Worm (Caenorhabditis elegans): ENCODE results near the gene scl-2.

Gene scl-2

DNA sequence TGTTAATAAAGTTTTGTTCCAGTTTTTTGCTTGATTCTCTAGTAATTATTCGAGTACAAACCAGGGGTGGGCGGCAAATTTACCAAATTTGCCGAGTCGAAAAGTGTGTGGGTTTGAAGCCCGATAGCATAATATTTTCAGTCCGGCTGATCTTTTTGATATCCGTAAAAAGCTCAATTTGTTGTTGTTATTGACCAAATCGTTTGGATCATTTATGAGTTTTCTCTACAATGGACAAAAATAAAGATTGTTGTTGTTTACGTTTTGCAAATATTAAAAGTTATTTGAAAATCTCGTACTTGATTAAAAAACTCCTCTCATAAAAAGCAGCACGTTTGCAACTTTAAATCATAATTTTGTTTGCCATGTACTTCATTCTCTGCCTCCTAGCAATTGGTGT, 1.5 kb upstream of the scl-2 start, which contains the start of gene scl-1:
Gene scl-1 (plus strand): TSS at position 301 of the 400 bp plus-strand sequence.
- TF ChIP-seq elt-1 (tag; optimal IDR thresholded peaks at IDR 0.05) = no peak
- TF ChIP-seq R02D3.7 (tag; optimal IDR thresholded peaks at IDR 0.05) = no peak
- TF ChIP-seq daf-12 (tag; optimal IDR thresholded peaks at IDR 0.05) = no peak

DNA sequence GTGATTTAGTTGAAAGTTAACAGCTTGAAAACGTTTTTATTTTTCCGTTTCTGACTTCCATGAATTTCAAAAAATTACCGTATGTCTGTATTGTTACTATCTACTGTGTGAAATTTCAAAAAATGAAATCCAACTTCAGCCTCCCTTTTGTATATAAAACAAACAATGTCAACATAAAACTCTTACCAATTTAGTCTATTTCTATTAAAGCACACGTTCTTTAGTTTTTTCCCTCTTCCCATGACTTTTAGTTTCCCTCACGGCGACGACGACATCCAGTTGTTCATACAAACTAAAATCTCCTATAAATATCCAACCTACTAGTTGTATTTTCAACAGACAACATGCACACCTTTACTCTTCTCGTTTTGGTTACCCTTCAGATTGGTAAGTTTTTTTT, 1.8 kb downstream of the scl-2 start, which contains the start of gene scl-3:
Gene scl-3 (plus strand): TSS at position 301 of the 400 bp plus-strand sequence.
- TF ChIP-seq unc-39 (tag; optimal IDR thresholded peaks at IDR 0.05) = no peak
- no peak for TF ChIP-seq daf-12 (tag; optimal IDR thresholded peaks at IDR 0.05)
- TF ChIP-seq ceh-16 (tag; optimal IDR thresholded peaks at IDR 0.05) = no peak
- no peak for TF ChIP-seq nfya-1 (tag; optimal IDR thresholded peaks at IDR 0.05; ENCODE audit: insufficient read depth)

ce11 chrIV:13063714-13064113, 6.2 kb downstream of the scl-2 start, which contains the start of gene scl-5:
Gene scl-5, plus strand, starts transcription at chrIV:13064014.
- TF ChIP-seq daf-12 (tag; optimal IDR thresholded peaks at IDR 0.05) (no peak), ama-1 (optimal IDR thresholded peaks at IDR 0.05) (no peak), lin-39 (tag; optimal IDR thresholded peaks at IDR 0.05) (no peak), mdl-1 (tag; optimal IDR thresholded peaks at IDR 0.05) (no peak), nhr-12 (tag; optimal IDR thresholded peaks at IDR 0.05) (no peak), nhr-43 (tag; optimal IDR thresholded peaks at IDR 0.05; ENCODE audit: poor library complexity, severe bottlenecking) (no peak), egl-27 (tag; optimal IDR thresholded peaks at IDR 0.05) (no peak), unc-62 (GFP tag; optimal IDR thresholded peaks at IDR 0.05) (no peak), nhr-11 (tag; optimal IDR thresholded peaks at IDR 0.05) (no peak), nhr-25 (tag; optimal IDR thresholded peaks at IDR 0.05) (no peak), unc-39 (tag; optimal IDR thresholded peaks at IDR 0.05) (no peak), tbx-2 (tag; optimal IDR thresholded peaks at IDR 0.05) (no peak), snpc-4 (tag; optimal IDR thresholded peaks at IDR 0.05) (no peak), elt-3 (tag; optimal IDR thresholded peaks at IDR 0.05) (no peak), nhr-67 (tag; optimal IDR thresholded peaks at IDR 0.05) (no peak), ceh-9 (tag; optimal IDR thresholded peaks at IDR 0.05) (no peak), fos-1 (tag; optimal IDR thresholded peaks at IDR 0.05) (no peak), ceh-82 (tag; optimal IDR thresholded peaks at IDR 0.05) (no peak), pha-4 (tag; optimal IDR thresholded peaks at IDR 0.05) (no peak)

DNA sequence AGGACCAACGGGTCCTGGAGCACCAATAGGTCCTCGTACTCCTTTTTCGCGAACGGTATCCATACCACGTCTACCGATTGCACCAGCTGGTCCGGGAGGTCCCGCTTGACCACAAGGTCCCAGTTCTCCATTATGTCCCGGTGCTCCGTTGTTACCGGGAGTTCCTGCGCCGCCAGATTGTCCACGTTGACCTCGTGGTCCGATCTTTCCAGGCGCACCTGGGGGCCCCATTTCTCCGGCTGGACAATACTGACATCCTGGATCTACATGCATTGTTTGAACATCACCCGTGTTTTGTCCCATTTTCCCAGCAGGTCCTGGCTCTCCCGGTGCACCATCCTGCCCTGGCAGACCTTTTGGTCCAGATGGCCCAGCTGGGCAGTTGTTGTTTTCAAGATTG, 8.5 kb downstream of the scl-2 start:
- TF ChIP-seq nhr-76 (tag; optimal IDR thresholded peaks at IDR 0.05) = no peak
- TF ChIP-seq nhr-28 (tag; optimal IDR thresholded peaks at IDR 0.05) = no peak
- no peak for TF ChIP-seq nhr-11 (tag; optimal IDR thresholded peaks at IDR 0.05)
- TF ChIP-seq ama-1 (optimal IDR thresholded peaks at IDR 0.05) = no peak
- no peak for TF ChIP-seq nhr-77 (tag; optimal IDR thresholded peaks at IDR 0.05)
- TF ChIP-seq mml-1 (tag; optimal IDR thresholded peaks at IDR 0.05) = no peak
- TF ChIP-seq ceh-82 (tag; optimal IDR thresholded peaks at IDR 0.05) = no peak
- no peak for TF ChIP-seq hmg-11 (tag; optimal IDR thresholded peaks at IDR 0.05)
- no peak for TF ChIP-seq eor-1 (tag; optimal IDR thresholded peaks at IDR 0.05)
- no peak for TF ChIP-seq skn-1 (tag; optimal IDR thresholded peaks at IDR 0.05)
- no peak for TF ChIP-seq ZK546.5 (tag; optimal IDR thresholded peaks at IDR 0.05)
- no peak for TF ChIP-seq unc-39 (tag; optimal IDR thresholded peaks at IDR 0.05)
- TF ChIP-seq fos-1 (tag; optimal IDR thresholded peaks at IDR 0.05) = no peak
- no peak for TF ChIP-seq jun-1 (tag; optimal IDR thresholded peaks at IDR 0.05)

DNA sequence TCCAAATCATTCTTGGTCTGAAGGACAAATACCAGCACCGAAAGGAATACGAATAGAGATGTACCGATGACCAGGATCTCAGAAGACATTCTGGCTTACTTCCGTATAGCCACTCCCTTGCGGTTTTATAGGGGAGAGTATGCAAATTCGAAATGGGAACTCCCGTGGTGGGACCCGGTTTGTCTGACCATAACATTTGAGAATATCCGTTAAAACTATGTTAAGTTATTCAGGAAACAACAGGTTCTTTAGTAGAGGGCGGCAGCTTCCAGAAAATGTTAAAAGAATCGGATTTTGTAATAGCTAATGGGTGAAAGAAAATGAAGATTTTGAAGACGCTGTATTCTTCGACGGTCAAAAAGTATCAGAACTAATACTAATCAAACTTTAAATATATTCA, 9.7 kb downstream of the scl-2 start, which contains the start of gene col-131:
Gene col-131 (minus strand): TSS at position 101 of the 400 bp plus-strand sequence.
- TF ChIP-seq ama-1 (optimal IDR thresholded peaks at IDR 0.05) (no peak), hmg-11 (tag; optimal IDR thresholded peaks at IDR 0.05) (no peak), lin-15B (tag; optimal IDR thresholded peaks at IDR 0.05) (no peak), nhr-23 (tag; optimal IDR thresholded peaks at IDR 0.05) (no peak)

DNA sequence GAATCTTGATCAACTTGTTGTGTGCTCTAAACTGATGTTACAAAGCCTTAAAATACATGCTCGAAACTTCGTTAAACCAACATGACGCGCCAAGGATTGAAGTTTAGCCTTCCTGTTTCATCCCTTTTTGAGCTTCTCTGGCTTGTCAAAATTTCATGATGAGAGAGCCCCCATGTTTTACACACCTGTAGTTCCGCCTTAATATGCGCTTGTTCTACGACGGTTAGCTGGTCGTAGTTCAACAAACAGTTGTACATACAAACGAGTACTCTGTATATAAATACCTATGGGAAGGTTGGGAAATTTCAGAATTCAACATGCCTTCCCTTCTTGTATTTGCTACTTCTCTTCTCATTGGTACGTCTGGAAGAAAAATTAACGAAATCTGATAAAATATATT, 10.9 kb downstream of the scl-2 start, which contains the start of gene scl-6:
Gene scl-6 (plus strand): TSS at position 301 of the 400 bp plus-strand sequence.
- TF ChIP-seq egl-27 (tag; optimal IDR thresholded peaks at IDR 0.05) = no peak

Data from whole organism, L3 larva.